Worm (Caenorhabditis elegans): Measurements from ENCODE around the gene T01C3.3.

Gene T01C3.3

DNA sequence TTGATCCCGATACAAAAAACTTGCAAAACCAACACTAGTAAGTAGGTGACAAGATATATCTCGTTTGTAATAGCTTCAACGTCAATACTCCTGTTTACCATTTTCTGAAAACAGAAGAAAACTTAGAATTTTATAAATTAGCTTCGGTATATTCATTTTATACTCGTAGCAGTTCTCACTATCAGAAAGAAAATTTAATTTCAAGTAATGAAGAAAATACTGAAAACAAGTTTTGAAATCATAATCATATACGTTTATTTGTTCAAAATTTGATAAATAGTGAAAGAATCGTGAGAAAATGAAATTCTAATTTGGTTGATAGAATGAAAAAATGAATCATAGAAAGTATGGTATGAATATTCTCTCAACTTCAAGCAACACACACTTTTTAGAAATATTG is 37.8 kb downstream of the T01C3.3 start, which contains the start of gene C30G7.5:
Gene C30G7.5, minus strand, starts transcription at position 101 of the 400 bp plus-strand sequence.
- TF ChIP-seq nhr-28 (tag; optimal IDR thresholded peaks at IDR 0.05) (no peak), elt-1 (tag; optimal IDR thresholded peaks at IDR 0.05; ENCODE audit: borderline replicate concordance, insufficient read depth) (no peak), elt-3 (tag; optimal IDR thresholded peaks at IDR 0.05) (no peak), lsy-2 (tag; optimal IDR thresholded peaks at IDR 0.05) (no peak), nhr-237 (tag; optimal IDR thresholded peaks at IDR 0.05) (no peak), unc-62 (GFP tag; optimal IDR thresholded peaks at IDR 0.05) (no peak), mab-5 (tag; optimal IDR thresholded peaks at IDR 0.05) (no peak), drap-1 (GFP tag; optimal IDR thresholded peaks at IDR 0.05) (no peak), ceh-39 (tag; optimal IDR thresholded peaks at IDR 0.05) (no peak), M03D4.4 (tag; optimal IDR thresholded peaks at IDR 0.05) (no peak), lin-32 (GFP tag; optimal IDR thresholded peaks at IDR 0.05) (no peak), tbx-8 (GFP tag; optimal IDR thresholded peaks at IDR 0.05) (no peak), snpc-4 (tag; optimal IDR thresholded peaks at IDR 0.05) (no peak), zip-8 (tag; optimal IDR thresholded peaks at IDR 0.05) (no peak)

DNA sequence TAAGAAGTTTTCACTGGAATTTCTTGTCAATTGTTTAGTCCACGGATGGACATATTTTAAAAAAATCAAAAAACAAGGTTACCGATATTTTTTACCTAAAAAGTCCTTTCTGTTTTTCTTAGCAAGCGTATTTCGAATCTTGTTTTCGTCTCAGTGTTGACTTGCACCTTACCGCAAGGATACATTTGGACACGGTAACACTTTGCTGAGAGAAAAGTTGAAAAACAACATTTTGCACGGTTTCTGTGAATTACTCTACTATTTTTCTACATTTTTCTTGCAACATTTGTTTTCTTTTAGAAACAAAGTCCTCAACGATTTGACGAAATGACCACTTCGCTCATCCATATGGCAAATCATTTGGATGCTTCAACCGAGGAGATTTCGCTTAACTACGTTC is 43.0 kb downstream of the T01C3.3 start, which contains the start of gene hil-1:
Gene hil-1, plus strand, starts transcription at position 301 of the 400 bp plus-strand sequence.
- TF ChIP-seq ceh-43 (GFP tag; optimal IDR thresholded peaks at IDR 0.05) (no peak), snpc-4 (tag; optimal IDR thresholded peaks at IDR 0.05) (no peak), bed-3 (GFP tag; optimal IDR thresholded peaks at IDR 0.05) (no peak), ces-1 (GFP tag; optimal IDR thresholded peaks at IDR 0.05) (no peak), lin-32 (GFP tag; optimal IDR thresholded peaks at IDR 0.05) (no peak), tbx-8 (GFP tag; optimal IDR thresholded peaks at IDR 0.05) (no peak), cnd-1 (tag; optimal IDR thresholded peaks at IDR 0.05) (no peak), blmp-1 (tag; optimal IDR thresholded peaks at IDR 0.05) (no peak), ham-2 (GFP tag; optimal IDR thresholded peaks at IDR 0.05) (no peak), sptf-1 (tag; optimal IDR thresholded peaks at IDR 0.05) (no peak), sem-2 (GFP tag; optimal IDR thresholded peaks at IDR 0.05) (no peak), M03D4.4 (tag; optimal IDR thresholded peaks at IDR 0.05) (no peak), hlh-1 (tag; optimal IDR thresholded peaks at IDR 0.05) (no peak), nhr-2 (tag; optimal IDR thresholded peaks at IDR 0.05) (no peak), flh-1 (GFP tag; optimal IDR thresholded peaks at IDR 0.05) (no peak), nhr-12 (tag; optimal IDR thresholded peaks at IDR 0.05) (no peak), ceh-39 (tag; optimal IDR thresholded peaks at IDR 0.05) (no peak), unc-39 (tag; optimal IDR thresholded peaks at IDR 0.05) (no peak), unc-120 (tag; optimal IDR thresholded peaks at IDR 0.05; ENCODE audit: poor library complexity, severe bottlenecking) (no peak)

DNA sequence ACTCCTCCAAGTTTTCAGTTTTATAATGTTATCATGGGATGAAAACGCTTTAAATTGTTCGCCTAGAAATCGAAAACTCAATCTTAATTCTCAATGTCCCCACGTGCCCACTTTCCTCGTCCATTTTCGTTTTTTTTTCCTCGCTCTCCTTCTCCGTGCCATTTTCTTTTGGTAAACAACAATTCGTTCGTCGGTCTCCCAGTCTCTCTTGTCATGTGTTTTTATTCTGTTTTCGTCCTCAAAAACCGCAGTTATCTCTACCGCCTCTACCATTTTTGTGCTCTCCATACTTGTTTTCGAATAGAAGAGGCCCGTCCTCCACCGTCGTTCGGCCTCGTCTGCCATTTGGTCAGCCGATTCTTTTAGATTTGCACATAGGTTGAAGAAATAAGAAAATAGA is 43.9 kb downstream of the T01C3.3 start:
- TF ChIP-seq mep-1 (tag; optimal IDR thresholded peaks at IDR 0.05) (no peak), ceh-39 (tag; optimal IDR thresholded peaks at IDR 0.05) (no peak), nhr-76 (tag; optimal IDR thresholded peaks at IDR 0.05) (no peak), ztf-11 (tag; optimal IDR thresholded peaks at IDR 0.05) (no peak), drap-1 (GFP tag; optimal IDR thresholded peaks at IDR 0.05) (no peak), elt-1 (tag; optimal IDR thresholded peaks at IDR 0.05; ENCODE audit: borderline replicate concordance, insufficient read depth) (no peak), zip-8 (tag; optimal IDR thresholded peaks at IDR 0.05) (no peak), flh-1 (GFP tag; optimal IDR thresholded peaks at IDR 0.05) (no peak)

DNA sequence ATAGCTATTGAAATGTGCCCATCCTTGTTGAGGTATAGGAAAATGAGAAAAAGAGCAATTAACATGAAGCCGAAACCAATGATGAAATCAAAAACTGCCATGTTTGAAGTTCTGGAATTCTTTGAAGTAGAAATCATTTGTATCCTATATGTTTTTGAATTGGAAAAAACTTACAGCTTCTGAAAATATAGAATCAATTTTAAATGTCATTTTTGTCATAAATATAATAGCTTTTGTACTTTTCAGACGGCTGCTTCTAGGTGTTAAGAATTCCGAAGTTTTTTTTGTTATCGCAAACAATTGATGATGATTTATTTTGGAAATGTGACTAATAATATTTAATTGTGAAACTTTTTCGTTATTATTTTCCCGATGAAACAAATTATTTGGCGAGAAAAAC is 45.5 kb downstream of the T01C3.3 start, which contains the start of gene C30G7.4:
Gene C30G7.4, minus strand, starts transcription at position 101 of the 400 bp plus-strand sequence.
- TF ChIP-seq lin-13 (tag; optimal IDR thresholded peaks at IDR 0.05) (no peak), sptf-1 (tag; optimal IDR thresholded peaks at IDR 0.05) (no peak), zip-8 (tag; optimal IDR thresholded peaks at IDR 0.05) (no peak), lsy-2 (tag; optimal IDR thresholded peaks at IDR 0.05) (no peak), tbx-8 (GFP tag; optimal IDR thresholded peaks at IDR 0.05) (no peak), flh-1 (GFP tag; optimal IDR thresholded peaks at IDR 0.05) (no peak), ceh-39 (tag; optimal IDR thresholded peaks at IDR 0.05) (no peak), unc-120 (tag; optimal IDR thresholded peaks at IDR 0.05; ENCODE audit: poor library complexity, severe bottlenecking) (no peak), drap-1 (GFP tag; optimal IDR thresholded peaks at IDR 0.05) (no peak)

DNA sequence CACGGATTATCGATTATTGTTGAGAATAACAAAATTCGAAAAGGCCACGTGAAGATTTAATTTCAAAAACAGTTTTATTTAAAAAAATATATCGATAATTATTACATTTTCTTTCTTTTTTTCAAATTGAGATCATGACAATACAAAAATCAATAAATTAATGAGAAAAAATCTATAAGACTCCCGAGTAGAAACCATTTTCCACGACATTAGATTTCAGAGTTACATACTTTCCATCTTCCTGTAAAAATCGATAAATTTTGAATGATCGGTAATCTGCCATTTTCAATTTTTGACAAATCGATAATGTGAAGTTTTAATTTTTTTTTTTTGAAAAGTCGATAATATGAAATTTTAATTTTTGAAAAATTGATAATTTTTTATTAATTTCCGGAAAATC is 46.8 kb downstream of the T01C3.3 start, which contains the start of gene C30G7.3:
Gene C30G7.3, minus strand, starts transcription at position 8 of the 400 bp plus-strand sequence.
- no peak for TF ChIP-seq lin-32 (GFP tag; optimal IDR thresholded peaks at IDR 0.05)
